Worm (Caenorhabditis elegans) whole organism, midembryonic: ENCODE results near the gene dat-1.

Experiments used
- T22C8.4 ChIP-seq: fragments of 200-800 bp; sonication (Bioruptor generic); IDR thresholded peaks from 2 replicates; pipeline ENCODE4 v1.3.6; 2022; ENCODE audit warnings: missing genetic modification characterization, missing compliant biosample characterization
- cog-1 ChIP-seq: sonication (generic microtip); optimal IDR thresholded peaks from 2 replicates; lab custom pipeline; 2016; ENCODE audit warnings: missing genetic modification characterization, missing compliant biosample characterization
- flt-1 ChIP-seq: fragments of 200-800 bp; sonication (Bioruptor generic); IDR thresholded peaks from 2 replicates; pipeline ENCODE4 v1.3.6; 2022; ENCODE audit warnings: missing genetic modification characterization, missing compliant biosample characterization
- klf-2 ChIP-seq: fragments of 200-800 bp; sonication (Bioruptor generic); conservative IDR thresholded peaks from 2 replicates; pipeline ENCODE4 v1.3.6; 2022; ENCODE audit warnings: missing genetic modification reagents, missing genetic modification characterization, missing compliant biosample characterization
- med-1 ChIP-seq: sonication (generic microtip); optimal IDR thresholded peaks from 2 replicates; lab custom pipeline; 2017; ENCODE audit warnings: missing genetic modification characterization, mild to moderate bottlenecking, missing compliant biosample characterization, antibody characterized with exemption, missing genetic modification reagents; ENCODE audit not compliant: insufficient read depth
- ref-1 ChIP-seq: fragments of 200-800 bp; sonication (Bioruptor generic); conservative IDR thresholded peaks from 2 replicates; pipeline ENCODE4 v1.3.6; 2022; ENCODE audit warnings: missing genetic modification reagents, missing genetic modification characterization, missing compliant biosample characterization
- tab-1 ChIP-seq: fragments of 200-800 bp; sonication (Bioruptor generic); IDR thresholded peaks from 2 replicates; pipeline ENCODE4 v1.3.6; 2022; ENCODE audit warnings: missing genetic modification characterization, missing compliant biosample characterization
- ztf-23 ChIP-seq: fragments of 200-800 bp; sonication (Bioruptor generic); IDR thresholded peaks from 2 replicates; pipeline ENCODE4 v1.3.6; 2022; ENCODE audit warnings: missing genetic modification reagents, missing genetic modification characterization, missing compliant biosample characterization
- ztf-29 ChIP-seq: fragments of 200-800 bp; sonication (Bioruptor generic); IDR thresholded peaks from 2 replicates; pipeline ENCODE4 v1.3.6; 2022; ENCODE audit warnings: missing genetic modification reagents, missing genetic modification characterization, missing compliant biosample characterization

Gene dat-1

DNA sequence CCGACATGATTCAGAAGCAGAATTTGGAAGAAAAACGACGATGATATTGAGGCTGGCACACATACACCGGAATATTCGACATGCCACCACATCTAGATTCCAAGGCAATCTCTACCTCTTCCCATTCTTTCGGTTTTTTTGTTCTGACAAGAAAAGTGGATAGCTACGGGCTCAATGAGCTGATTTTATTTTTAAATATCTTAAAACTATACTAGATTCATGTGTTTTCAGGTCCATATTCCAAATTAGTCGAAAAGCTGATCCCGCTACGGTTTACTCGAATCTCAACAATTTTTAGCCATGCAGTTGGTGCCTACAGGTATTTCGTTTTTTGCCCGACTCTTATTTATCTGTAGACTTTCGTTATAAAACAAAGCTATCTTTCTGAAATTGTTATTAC, at the start of gene dat-1:
Gene dat-1 (plus strand): TSS at position 301 of the 400 bp plus-strand sequence.
- TF ChIP-seq flt-1 (GFP tag; lab: Robert Waterston, UW) (no peak), T22C8.4 (no peak), med-1 (GFP tag; lab: Kevin White, UChicago) (no peak), ztf-29 (no peak), cog-1 (tag; lab: Kevin White, UChicago) (no peak)

DNA sequence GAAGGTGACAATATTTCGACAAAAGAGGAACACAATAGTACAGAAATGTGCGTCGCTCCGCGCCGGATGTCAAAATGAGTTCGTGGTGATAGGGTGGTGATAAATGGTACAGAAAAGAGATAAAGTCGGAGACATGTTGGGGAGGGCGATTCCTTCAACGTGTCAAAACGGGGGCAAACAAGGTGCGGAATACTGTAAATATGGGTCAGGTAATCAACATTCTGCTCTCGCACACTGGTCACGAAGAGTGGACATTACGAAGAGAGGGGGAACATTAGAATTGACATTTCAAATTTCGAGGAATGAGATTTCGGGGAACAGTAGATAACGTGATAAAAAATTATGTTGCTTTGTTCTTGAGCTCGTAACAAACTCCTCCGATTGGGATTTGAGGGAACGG, 43.2 kb upstream of the dat-1 start, which contains the start of gene ZC84.6:
Gene ZC84.6 (minus strand): TSS at position 101 of the 400 bp plus-strand sequence.
- TF ChIP-seq ztf-29 (no peak), ztf-23 (GFP tag; lab: Robert Waterston, UW) (no peak), flt-1 (GFP tag; lab: Robert Waterston, UW) (no peak), T22C8.4 (no peak), klf-2 (GFP tag; lab: Robert Waterston, UW) (no peak)

DNA sequence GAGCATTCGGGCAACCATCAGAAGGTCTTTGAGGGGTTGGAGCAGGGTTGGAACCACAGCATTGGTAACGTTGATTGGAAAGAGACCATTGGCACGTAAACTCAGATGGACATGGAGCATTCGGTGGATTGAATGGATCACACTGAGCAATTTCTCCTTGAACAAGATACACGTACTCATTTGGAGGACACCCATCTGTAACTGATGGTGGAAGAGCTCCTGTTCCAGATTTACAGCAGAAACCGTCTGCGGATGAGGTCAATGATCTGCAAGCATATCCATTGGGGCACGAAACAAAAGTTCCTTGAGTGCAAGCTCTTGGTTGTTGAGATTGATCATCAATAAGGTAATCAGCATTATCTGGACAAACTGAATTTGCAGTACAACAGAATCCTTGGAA, 40.8 kb upstream of the dat-1 start:
- TF ChIP-seq flt-1 (GFP tag; lab: Robert Waterston, UW): no peak
- no peak for TF ChIP-seq cog-1 (tag; lab: Kevin White, UChicago)
- no peak for TF ChIP-seq med-1 (GFP tag; lab: Kevin White, UChicago)
- no peak for TF ChIP-seq klf-2 (GFP tag; lab: Robert Waterston, UW)
- no peak for TF ChIP-seq ztf-23 (GFP tag; lab: Robert Waterston, UW)
- no peak for TF ChIP-seq T22C8.4
- TF ChIP-seq tab-1 (GFP tag; lab: Robert Waterston, UW): no peak

DNA sequence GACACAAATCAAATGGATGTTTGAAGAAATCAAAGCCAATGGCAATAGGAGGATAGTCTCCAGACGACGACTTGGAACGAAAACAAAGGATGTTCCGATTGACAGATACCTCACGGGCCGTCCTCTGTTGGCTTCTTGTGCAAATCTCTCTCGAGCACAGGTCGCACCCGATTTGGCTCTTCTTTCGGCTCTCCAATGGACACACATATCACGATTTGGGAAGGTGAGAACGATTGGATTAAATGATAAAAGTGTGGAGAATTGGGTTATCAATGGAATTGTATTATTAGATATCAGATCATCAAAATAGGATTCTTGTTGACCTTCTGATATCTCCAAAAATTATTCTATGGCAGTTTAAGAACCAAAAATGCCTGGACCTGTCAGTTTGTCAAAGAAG, 36.6 kb upstream of the dat-1 start, which contains the start of gene ZC84.1:
Gene ZC84.1 (minus strand): TSS at position 101 of the 400 bp plus-strand sequence.
- no peak for TF ChIP-seq ztf-23 (GFP tag; lab: Robert Waterston, UW)
- no peak for TF ChIP-seq med-1 (GFP tag; lab: Kevin White, UChicago)
- TF ChIP-seq ztf-29: no peak
- no peak for TF ChIP-seq tab-1 (GFP tag; lab: Robert Waterston, UW)
- no peak for TF ChIP-seq flt-1 (GFP tag; lab: Robert Waterston, UW)
- TF ChIP-seq cog-1 (tag; lab: Kevin White, UChicago): no peak
- no peak for TF ChIP-seq klf-2 (GFP tag; lab: Robert Waterston, UW)
- no peak for TF ChIP-seq T22C8.4
- TF ChIP-seq ref-1 (GFP tag; lab: Robert Waterston, UW): no peak

DNA sequence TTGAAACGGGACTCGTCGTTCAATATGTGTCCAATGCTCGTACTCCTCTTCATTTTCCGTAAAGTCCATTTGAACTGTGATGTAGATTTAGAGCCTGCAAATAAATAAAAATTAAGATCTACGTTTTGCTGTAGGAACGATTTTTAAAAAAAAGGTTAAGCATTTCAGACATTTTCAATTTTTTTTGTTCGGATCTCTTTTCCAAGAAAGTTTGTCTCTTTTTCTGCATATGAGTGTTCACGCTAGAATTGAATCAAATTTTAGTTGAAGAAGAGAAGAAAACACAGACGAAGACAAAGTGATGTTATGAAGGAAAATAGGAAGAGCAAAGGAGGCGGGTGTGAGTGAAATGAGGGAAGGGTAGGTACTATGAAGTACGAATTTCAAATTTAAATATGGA, 27.4 kb upstream of the dat-1 start, which contains the start of gene npr-29:
Gene npr-29 (minus strand): TSS at position 101 of the 400 bp plus-strand sequence.
- TF ChIP-seq klf-2 (GFP tag; lab: Robert Waterston, UW) (no peak), ztf-29 (no peak), ref-1 (GFP tag; lab: Robert Waterston, UW) (no peak), T22C8.4 (no peak), med-1 (GFP tag; lab: Kevin White, UChicago) (no peak), cog-1 (tag; lab: Kevin White, UChicago) (no peak), tab-1 (GFP tag; lab: Robert Waterston, UW) (no peak), ztf-23 (GFP tag; lab: Robert Waterston, UW) (no peak), flt-1 (GFP tag; lab: Robert Waterston, UW) (no peak)

DNA sequence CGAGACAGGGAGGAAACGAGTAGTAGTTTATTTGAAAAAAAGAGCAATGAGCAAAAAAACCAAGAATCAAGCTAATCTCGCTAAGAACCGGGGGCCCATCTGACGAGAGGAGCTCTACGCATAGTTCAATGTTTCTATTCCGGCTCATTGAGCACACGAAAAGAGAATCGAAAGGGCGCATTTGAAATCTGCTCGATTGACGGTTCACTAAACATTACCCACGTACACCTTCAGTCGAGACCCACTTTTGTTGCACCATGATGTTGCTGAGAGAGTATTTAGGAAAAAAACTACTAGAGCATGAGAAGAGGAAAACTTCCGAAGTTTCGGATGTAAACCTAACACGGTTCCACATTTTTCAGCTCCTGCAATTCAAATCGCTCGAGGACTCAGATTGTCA, 17.8 kb upstream of the dat-1 start:
- TF ChIP-seq ztf-23 (GFP tag; lab: Robert Waterston, UW) (no peak), flt-1 (GFP tag; lab: Robert Waterston, UW) (no peak), tab-1 (GFP tag; lab: Robert Waterston, UW) (no peak), med-1 (GFP tag; lab: Kevin White, UChicago) (no peak), ztf-29 (no peak), T22C8.4 (no peak), cog-1 (tag; lab: Kevin White, UChicago) (no peak), ref-1 (GFP tag; lab: Robert Waterston, UW) (no peak), klf-2 (GFP tag; lab: Robert Waterston, UW) (no peak)

DNA sequence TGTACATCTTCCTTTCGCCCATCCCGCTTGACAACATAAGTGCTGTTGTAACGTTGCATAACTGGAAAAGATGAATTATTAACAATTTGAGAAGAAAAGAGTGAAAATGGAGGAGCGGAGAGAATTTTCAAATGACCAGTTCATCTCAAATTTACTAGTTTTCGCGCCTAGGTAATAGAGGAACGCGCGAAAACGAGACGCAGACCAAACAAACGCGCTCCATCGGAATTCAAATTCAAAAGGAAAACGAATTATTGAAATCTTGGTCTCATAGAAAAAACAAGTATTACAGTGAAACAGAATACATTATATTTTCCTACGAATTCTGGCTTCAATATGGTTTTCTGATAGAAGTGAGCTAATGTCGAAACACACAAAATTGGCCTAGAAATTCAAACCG, 14.6 kb upstream of the dat-1 start:
- TF ChIP-seq ref-1 (GFP tag; lab: Robert Waterston, UW): no peak
- no peak for TF ChIP-seq med-1 (GFP tag; lab: Kevin White, UChicago)
- no peak for TF ChIP-seq klf-2 (GFP tag; lab: Robert Waterston, UW)
- TF ChIP-seq flt-1 (GFP tag; lab: Robert Waterston, UW): no peak
- TF ChIP-seq ztf-23 (GFP tag; lab: Robert Waterston, UW): no peak

DNA sequence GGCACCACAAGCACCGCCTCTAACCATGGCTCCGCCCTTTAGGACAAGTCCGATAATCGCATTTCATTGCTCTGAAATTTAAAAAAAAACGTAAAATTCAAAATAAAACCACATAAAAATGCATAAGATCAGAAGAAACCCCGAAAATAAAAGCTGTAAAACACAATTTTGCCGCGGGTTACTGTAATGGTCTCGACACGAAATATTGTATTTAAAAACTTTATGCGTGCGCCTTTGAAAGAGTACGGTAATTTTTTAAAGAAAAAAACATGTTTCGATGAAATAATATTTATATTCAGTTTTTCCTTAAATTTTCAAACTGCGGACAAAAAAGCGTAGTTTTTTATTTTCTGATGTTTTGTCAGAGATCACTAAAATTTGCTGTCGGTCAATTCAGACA, 14.1 kb upstream of the dat-1 start, which contains the start of gene rnr-1:
Gene rnr-1 (minus strand): TSS at position 77 of the 400 bp plus-strand sequence.
- no peak for TF ChIP-seq tab-1 (GFP tag; lab: Robert Waterston, UW)
- no peak for TF ChIP-seq ztf-29
- no peak for TF ChIP-seq med-1 (GFP tag; lab: Kevin White, UChicago)
- no peak for TF ChIP-seq T22C8.4
- no peak for TF ChIP-seq klf-2 (GFP tag; lab: Robert Waterston, UW)
- no peak for TF ChIP-seq flt-1 (GFP tag; lab: Robert Waterston, UW)
- no peak for TF ChIP-seq cog-1 (tag; lab: Kevin White, UChicago)
- no peak for TF ChIP-seq ztf-23 (GFP tag; lab: Robert Waterston, UW)
- TF ChIP-seq ref-1 (GFP tag; lab: Robert Waterston, UW): no peak

DNA sequence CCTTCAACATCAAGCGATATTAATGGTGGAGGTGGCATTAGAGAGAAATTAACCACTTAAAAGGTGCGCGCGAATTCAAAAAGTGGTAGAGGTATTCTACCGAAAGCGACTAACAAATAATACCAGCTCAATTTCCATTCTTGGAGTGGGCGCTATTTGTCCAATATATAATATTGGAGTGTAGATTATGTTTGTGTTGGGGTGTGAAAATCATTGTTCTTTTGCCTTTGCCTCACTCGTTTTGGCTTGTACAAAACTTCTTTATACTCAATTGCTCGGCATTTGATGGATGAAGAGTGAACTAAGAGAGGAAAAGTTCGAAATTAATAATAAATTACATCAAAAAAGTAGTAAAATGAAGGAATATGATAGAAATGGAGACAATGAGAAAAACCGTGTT, 11.6 kb upstream of the dat-1 start, which contains the start of gene T23G5.3:
Gene T23G5.3 (minus strand): TSS at position 101 of the 400 bp plus-strand sequence.
- TF ChIP-seq klf-2 (GFP tag; lab: Robert Waterston, UW) (no peak), tab-1 (GFP tag; lab: Robert Waterston, UW) (no peak), flt-1 (GFP tag; lab: Robert Waterston, UW) (no peak), ref-1 (GFP tag; lab: Robert Waterston, UW) (no peak), cog-1 (tag; lab: Kevin White, UChicago) (no peak), T22C8.4 (no peak), med-1 (GFP tag; lab: Kevin White, UChicago) (no peak), ztf-29 (no peak), ztf-23 (GFP tag; lab: Robert Waterston, UW) (no peak)
